Fruit fly (Drosophila melanogaster) whole organism, adult: Measurements from ENCODE around the gene dah.

Source experiments
- CG11617 ChIP-seq: fragments of 200-800 bp; sonication (Bioruptor generic); optimal IDR thresholded peaks from 2 replicates; lab custom pipeline; 2017; ENCODE audit warnings: mild to moderate bottlenecking, missing biosample characterization, missing genetic modification reagents, missing genetic modification characterization
- CG12768 ChIP-seq: fragments of 200-800 bp; sonication (Bioruptor generic); optimal IDR thresholded peaks from 2 replicates; lab custom pipeline; 2017; ENCODE audit warnings: missing biosample characterization, missing genetic modification characterization, mild to moderate bottlenecking, moderate library complexity, missing genetic modification reagents
- CG14711 ChIP-seq: fragments of 200-800 bp; sonication (Bioruptor generic); optimal IDR thresholded peaks from 2 replicates; lab custom pipeline; 2018; ENCODE audit warnings: missing biosample characterization, mild to moderate bottlenecking, missing genetic modification characterization, moderate library complexity
- CG1620 ChIP-seq: fragments of 200-800 bp; sonication (Bioruptor generic); optimal IDR thresholded peaks from 2 replicates; lab custom pipeline; 2016; ENCODE audit warnings: missing biosample characterization, missing genetic modification characterization
- CG33017 ChIP-seq: fragments of 200-800 bp; sonication (Bioruptor generic); optimal IDR thresholded peaks from 2 replicates; lab custom pipeline; 2018; ENCODE audit warnings: missing biosample characterization, mild to moderate bottlenecking, missing genetic modification characterization, moderate library complexity
- CG5204 ChIP-seq: fragments of 200-800 bp; sonication (Bioruptor generic); optimal IDR thresholded peaks from 2 replicates; lab custom pipeline; 2016; ENCODE audit warnings: missing biosample characterization, missing genetic modification characterization
- CG7045 ChIP-seq: fragments of 200-800 bp; sonication (Bioruptor generic); optimal IDR thresholded peaks from 2 replicates; lab custom pipeline; 2017; ENCODE audit warnings: missing biosample characterization, mild to moderate bottlenecking, missing genetic modification characterization
- CG7101 ChIP-seq: fragments of 200-800 bp; sonication (Bioruptor generic); optimal IDR thresholded peaks from 2 replicates; lab custom pipeline; 2018; ENCODE audit warnings: missing biosample characterization, mild to moderate bottlenecking, missing genetic modification characterization, moderate library complexity
- Clk ChIP-seq: fragments of 200-800 bp; sonication (Bioruptor generic); optimal IDR thresholded peaks from 2 replicates; lab custom pipeline; 2017; ENCODE audit warnings: missing biosample characterization, missing genetic modification characterization
- Crg-1 ChIP-seq: fragments of 200-800 bp; sonication (Bioruptor generic); optimal IDR thresholded peaks from 2 replicates; lab custom pipeline; 2016; ENCODE audit warnings: missing biosample characterization, missing genetic modification characterization
- Hr96 ChIP-seq: fragments of 200-800 bp; sonication (Bioruptor generic); optimal IDR thresholded peaks from 2 replicates; lab custom pipeline; 2016; ENCODE audit warnings: missing biosample characterization, missing genetic modification characterization
- Mnt ChIP-seq: fragments of 200-800 bp; sonication (Bioruptor generic); optimal IDR thresholded peaks from 2 replicates; lab custom pipeline; 2016; ENCODE audit warnings: missing biosample characterization, mild to moderate bottlenecking, missing genetic modification characterization
- bab1 ChIP-seq: fragments of 200-800 bp; sonication (Bioruptor generic); optimal IDR thresholded peaks from 3 replicates; lab custom pipeline; 2019; ENCODE audit warnings: missing biosample characterization, mild to moderate bottlenecking, missing genetic modification characterization, moderate library complexity
- cic ChIP-seq: fragments of 200-800 bp; sonication (Bioruptor generic); optimal IDR thresholded peaks from 2 replicates; lab custom pipeline; 2017; ENCODE audit warnings: missing biosample characterization, mild to moderate bottlenecking, missing genetic modification characterization, moderate library complexity
- cnc ChIP-seq, 2 experiments: fragments of >200 bp; optimal IDR thresholded peaks; 2 replicates each; lab custom pipeline; 2017
- kay ChIP-seq: fragments of 200-800 bp; sonication (Bioruptor generic); peaks from one replicate; lab custom pipeline; 2016; ENCODE audit warnings: missing biosample characterization, missing genetic modification characterization, borderline replicate concordance
- ovo ChIP-seq: fragments of 200-800 bp; sonication (Bioruptor generic); optimal IDR thresholded peaks from 2 replicates; lab custom pipeline; 2016; ENCODE audit warnings: missing biosample characterization, missing genetic modification characterization
- pad ChIP-seq: fragments of 200-800 bp; sonication (Bioruptor generic); optimal IDR thresholded peaks from 3 replicates; lab custom pipeline; 2017; ENCODE audit warnings: missing biosample characterization, missing genetic modification characterization, mild to moderate bottlenecking, moderate library complexity, missing genetic modification reagents
- tj ChIP-seq: fragments of 200-800 bp; sonication (Bioruptor generic); optimal IDR thresholded peaks from 3 replicates; lab custom pipeline; 2017; ENCODE audit warnings: missing biosample characterization, mild to moderate bottlenecking, missing genetic modification characterization, moderate library complexity
- toe ChIP-seq: fragments of 200-800 bp; sonication (Bioruptor generic); optimal IDR thresholded peaks from 2 replicates; lab custom pipeline; 2016; ENCODE audit warnings: missing biosample characterization, missing genetic modification characterization

dah gene

DNA sequence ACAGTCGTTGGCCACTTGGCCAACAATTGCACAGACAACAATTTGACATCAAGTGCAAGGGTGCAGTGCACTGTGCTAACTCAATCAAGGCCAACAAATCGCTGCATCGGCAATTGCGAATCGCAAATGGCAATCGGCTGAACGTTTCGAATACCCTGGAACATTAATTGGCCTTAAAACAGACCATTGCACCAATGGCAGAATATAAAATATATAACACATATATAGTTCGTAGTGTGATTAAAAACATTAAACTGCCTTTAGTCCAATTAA, 15.3 kb upstream of the dah start:
- TF ChIP-seq kay, result no peak
- peak; percentile 78 for TF ChIP-seq tj (GFP tag; lab: Kevin White, UChicago)
- TF ChIP-seq CG7101 (tag; lab: Kevin White, UChicago), result no peak

DNA sequence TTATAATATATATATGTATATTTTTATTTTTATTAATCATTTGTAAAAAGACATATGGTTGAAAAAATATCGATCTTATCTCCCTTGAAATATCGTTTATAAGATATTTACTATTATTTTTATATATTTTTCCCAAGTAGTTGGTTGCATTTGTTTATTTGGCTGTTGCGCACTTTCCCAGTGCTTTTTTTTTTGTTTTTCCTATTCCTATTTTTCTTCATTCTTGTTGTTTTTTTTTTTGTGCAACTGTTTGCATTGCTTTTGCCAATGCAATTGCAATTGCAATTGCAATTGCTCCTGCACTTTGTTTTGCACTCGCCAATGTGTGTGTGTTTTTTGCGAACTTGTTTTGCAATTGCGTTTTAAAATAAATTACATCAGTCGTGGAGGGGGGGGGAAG, 14.8 kb upstream of the dah start:
- no peak for TF ChIP-seq Hr96 (GFP tag; lab: Kevin White, UChicago)

DNA sequence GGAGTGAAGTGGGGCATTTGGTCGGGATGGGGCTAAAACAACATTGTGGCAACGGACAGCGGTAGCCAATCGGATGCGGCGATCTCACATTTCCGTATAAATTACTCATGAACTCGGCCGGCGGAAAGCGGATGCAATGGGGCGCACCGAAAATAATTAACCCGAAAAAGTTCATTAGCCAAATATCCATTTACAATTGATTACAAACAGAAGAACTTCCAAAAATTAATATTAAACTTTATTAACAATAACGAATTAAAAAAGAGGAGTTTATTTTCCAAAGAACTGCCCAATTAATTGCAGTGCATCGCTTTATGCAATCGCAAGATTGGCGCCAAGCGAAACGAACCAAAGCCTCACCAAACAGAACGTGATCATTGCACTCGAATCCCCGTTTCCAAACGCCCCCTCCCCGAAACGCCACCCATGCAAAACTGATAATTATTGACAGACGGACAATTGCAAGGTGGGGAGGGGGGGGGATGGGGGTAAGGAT, 14.3 kb upstream of the dah start:
- peak; percentile 70 for TF ChIP-seq Clk (GFP tag; lab: Kevin White, UChicago)
- TF ChIP-seq CG7045 (GFP tag; lab: Kevin White, UChicago), result peak; percentile 72
- peak; percentile 76 for TF ChIP-seq pad
- no peak for TF ChIP-seq kay
- TF ChIP-seq CG33017 (tag; lab: Kevin White, UChicago), result peak; percentile 69
- peak; percentile 75 for TF ChIP-seq CG12768 (GFP tag; lab: Kevin White, UChicago)
- TF ChIP-seq ovo (GFP tag; lab: Kevin White, UChicago), result peak; percentile 60
- peak; percentile 31 for TF ChIP-seq toe
- TF ChIP-seq cic (GFP tag; lab: Kevin White, UChicago), result peak; percentile 76
- TF ChIP-seq CG11617 (GFP tag; lab: Kevin White, UChicago), result peak; percentile 90
- TF ChIP-seq Mnt (GFP tag; lab: Kevin White, UChicago), result peak; percentile 55
- peak; percentile 46 for TF ChIP-seq CG1620 (GFP tag; lab: Kevin White, UChicago)
- TF ChIP-seq Hr96 (GFP tag; lab: Kevin White, UChicago), result peak; percentile 19
- TF ChIP-seq CG7101 (tag; lab: Kevin White, UChicago), result peak; percentile 90
- TF ChIP-seq cnc (optimal IDR thresholded peaks at IDR 0.05; lab: Kevin White, UChicago), result no peak
- TF ChIP-seq tj (GFP tag; lab: Kevin White, UChicago), result peak; percentile 78
- TF ChIP-seq CG5204, result peak; percentile 43
- peak; percentile 83 for TF ChIP-seq CG14711 (tag; lab: Kevin White, UChicago)
- TF ChIP-seq Crg-1 (GFP tag; lab: Kevin White, UChicago), result no peak
- peak; percentile 56 for TF ChIP-seq bab1 (GFP tag; lab: Kevin White, UChicago)

DNA sequence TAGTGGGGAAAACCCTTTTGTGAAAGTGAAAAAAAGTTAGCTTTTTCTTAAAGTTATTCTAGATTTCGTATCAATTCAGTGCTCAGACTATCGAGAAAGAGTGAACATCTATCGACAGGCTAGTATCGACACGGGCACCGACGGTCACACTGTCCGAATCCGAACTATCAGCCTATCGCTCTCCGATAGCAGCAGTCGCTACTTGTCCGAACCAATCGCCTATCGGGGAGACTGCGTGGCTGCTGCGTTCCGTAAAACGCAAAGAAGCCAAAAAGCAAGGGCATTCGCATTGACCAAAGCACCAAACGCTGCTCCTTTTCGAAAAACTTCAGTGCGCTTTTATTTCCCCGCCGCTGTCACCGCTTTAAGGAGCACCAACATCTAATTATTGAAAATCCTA, 8.9 kb upstream of the dah start, which contains the start of gene Top1:
Top1 (plus strand) TSS at position 190 of the 400 bp plus-strand sequence.
- TF ChIP-seq CG12768 (GFP tag; lab: Kevin White, UChicago), result no peak
- no peak for TF ChIP-seq CG33017 (tag; lab: Kevin White, UChicago)
- peak; percentile 14 for TF ChIP-seq toe
- no peak for TF ChIP-seq ovo (GFP tag; lab: Kevin White, UChicago)
- peak; percentile 73 for TF ChIP-seq CG1620 (GFP tag; lab: Kevin White, UChicago)
- TF ChIP-seq Crg-1 (GFP tag; lab: Kevin White, UChicago), result peak; percentile 41
- no peak for TF ChIP-seq CG5204
- TF ChIP-seq Hr96 (GFP tag; lab: Kevin White, UChicago), result peak; percentile 49
- TF ChIP-seq cic (GFP tag; lab: Kevin White, UChicago), result no peak
- no peak for TF ChIP-seq cnc (optimal IDR thresholded peaks at IDR 0.05; lab: Kevin White, UChicago)
- no peak for TF ChIP-seq Clk (GFP tag; lab: Kevin White, UChicago)
- no peak for TF ChIP-seq CG7045 (GFP tag; lab: Kevin White, UChicago)
- peak; percentile 33 for TF ChIP-seq CG7101 (tag; lab: Kevin White, UChicago)
- peak; percentile 54 for TF ChIP-seq Mnt (GFP tag; lab: Kevin White, UChicago)
- no peak for TF ChIP-seq tj (GFP tag; lab: Kevin White, UChicago)
- no peak for TF ChIP-seq kay
- TF ChIP-seq CG11617 (GFP tag; lab: Kevin White, UChicago), result no peak
- no peak for TF ChIP-seq CG14711 (tag; lab: Kevin White, UChicago)
- TF ChIP-seq bab1 (GFP tag; lab: Kevin White, UChicago), result no peak
- TF ChIP-seq pad, result no peak

DNA sequence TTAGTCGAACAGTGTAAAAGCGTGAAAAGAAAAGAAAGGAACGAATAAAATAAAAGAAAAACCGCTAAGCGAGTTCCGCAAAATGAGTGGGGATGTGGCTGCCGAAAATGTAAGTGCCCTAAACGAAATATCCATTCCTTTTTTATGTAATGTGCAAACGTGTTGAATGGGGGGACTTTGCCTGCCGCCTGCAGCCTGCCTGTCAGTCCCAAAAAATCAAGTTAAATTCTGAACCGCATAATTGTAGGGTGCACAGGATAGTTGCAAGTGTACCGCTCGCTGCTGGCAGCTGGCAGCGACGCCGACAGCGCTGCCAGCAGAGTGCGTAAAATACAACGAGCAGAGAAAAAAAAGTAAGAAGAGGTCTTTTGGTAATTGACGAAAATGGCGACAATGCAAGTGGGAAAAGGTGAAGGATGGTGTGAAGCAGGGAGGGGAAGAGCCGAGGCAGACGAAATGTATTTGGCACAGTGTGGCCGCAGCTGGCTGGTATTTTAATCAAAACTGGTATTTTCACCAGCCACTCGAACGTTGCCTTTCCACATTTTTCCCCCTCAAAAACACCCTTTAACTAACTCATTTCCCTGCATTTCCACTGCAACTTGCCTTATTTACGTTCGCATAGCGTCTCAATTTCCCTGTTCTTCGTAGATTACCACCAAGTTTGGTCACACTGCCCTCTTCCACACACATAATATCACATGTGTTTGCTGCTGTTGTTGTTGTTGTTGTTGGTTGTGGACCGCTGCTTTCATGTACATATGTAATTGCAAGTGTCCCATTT, 8.3 kb upstream of the dah start:
- TF ChIP-seq Hr96 (GFP tag; lab: Kevin White, UChicago) (no peak), kay (no peak), toe (no peak), CG5204 (no peak), CG1620 (GFP tag; lab: Kevin White, UChicago) (peak; percentile 5), Crg-1 (GFP tag; lab: Kevin White, UChicago) (peak; percentile 13), CG7101 (tag; lab: Kevin White, UChicago) (peak; percentile 31), cnc (optimal IDR thresholded peaks at IDR 0.05; lab: Kevin White, UChicago) (no peak), cic (GFP tag; lab: Kevin White, UChicago) (peak; percentile 38), Mnt (GFP tag; lab: Kevin White, UChicago) (peak; percentile 84), Clk (GFP tag; lab: Kevin White, UChicago) (no peak), bab1 (GFP tag; lab: Kevin White, UChicago) (peak; percentile 40), pad (peak; percentile 63), CG11617 (GFP tag; lab: Kevin White, UChicago) (no peak), CG14711 (tag; lab: Kevin White, UChicago) (no peak), CG12768 (GFP tag; lab: Kevin White, UChicago) (no peak), CG33017 (tag; lab: Kevin White, UChicago) (no peak), CG7045 (GFP tag; lab: Kevin White, UChicago) (no peak), tj (GFP tag; lab: Kevin White, UChicago) (peak; percentile 54), ovo (GFP tag; lab: Kevin White, UChicago) (no peak)

DNA sequence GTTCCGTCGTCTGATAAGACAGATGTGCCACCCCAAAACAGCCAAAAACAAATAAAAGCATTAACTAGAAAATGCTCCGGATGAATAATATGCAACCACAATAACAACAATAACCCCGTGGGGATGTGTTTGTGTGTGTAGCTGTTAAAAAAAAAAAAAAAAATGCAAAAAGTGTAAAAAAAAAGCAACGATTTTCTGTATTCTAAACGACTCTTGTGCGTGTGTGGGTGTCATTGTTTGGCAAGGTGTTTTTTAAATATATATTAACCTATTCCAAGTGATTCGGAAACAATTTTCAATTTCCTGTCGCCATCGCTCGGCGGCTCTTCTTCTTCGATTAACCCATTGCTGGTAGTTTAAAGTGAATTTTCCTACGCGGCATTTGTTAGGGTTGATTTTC, 7.6 kb upstream of the dah start:
- TF ChIP-seq CG11617 (GFP tag; lab: Kevin White, UChicago) (peak; percentile 46), CG5204 (peak; percentile 19), CG12768 (GFP tag; lab: Kevin White, UChicago) (peak; percentile 38), tj (GFP tag; lab: Kevin White, UChicago) (peak; percentile 16), Clk (GFP tag; lab: Kevin White, UChicago) (no peak)
